Fruit fly (Drosophila melanogaster) whole organism, embryonic: ENCODE measurements around the gene Lsp2.

Experiments
- Ada2b ChIP-seq: fragments of 200-800 bp; sonication (Bioruptor generic); IDR thresholded peaks from 2 replicates; pipeline ENCODE4 v1.3.6; 2022; ENCODE audit warnings: missing biosample characterization, missing genetic modification characterization
- Atf3 ChIP-seq: fragments of 200-800 bp; sonication (Bioruptor generic); optimal IDR thresholded peaks from 3 replicates; lab custom pipeline; 2016; ENCODE audit warnings: missing biosample characterization, missing genetic modification characterization
- CG12071 ChIP-seq: fragments of 200-800 bp; sonication (Bioruptor generic); optimal IDR thresholded peaks from 3 replicates; lab custom pipeline; 2018; ENCODE audit warnings: missing biosample characterization, mild to moderate bottlenecking, missing genetic modification characterization
- CG12391 ChIP-seq: fragments of 200-800 bp; sonication (Bioruptor generic); optimal IDR thresholded peaks from 3 replicates; lab custom pipeline; 2018; ENCODE audit warnings: missing biosample characterization, mild to moderate bottlenecking, missing genetic modification characterization, moderate library complexity
- CG12744 ChIP-seq: fragments of 200-800 bp; sonication (Bioruptor generic); optimal IDR thresholded peaks from 2 replicates; lab custom pipeline; 2016; ENCODE audit warnings: missing biosample characterization, missing genetic modification characterization
- CG12769 ChIP-seq: fragments of 200-800 bp; sonication (Bioruptor generic); optimal IDR thresholded peaks from 2 replicates; lab custom pipeline; 2019; ENCODE audit warnings: missing biosample characterization, mild to moderate bottlenecking, missing genetic modification characterization, moderate library complexity
- CG15696 ChIP-seq: fragments of 200-800 bp; sonication (Bioruptor generic); optimal IDR thresholded peaks from 2 replicates; lab custom pipeline; 2019; ENCODE audit warnings: missing biosample characterization, mild to moderate bottlenecking, missing genetic modification characterization, moderate library complexity
- CG17359 ChIP-seq: fragments of 200-800 bp; sonication (Bioruptor generic); optimal IDR thresholded peaks from 3 replicates; lab custom pipeline; 2018; ENCODE audit warnings: missing biosample characterization, mild to moderate bottlenecking, missing genetic modification characterization, moderate library complexity
- CG17361 ChIP-seq: fragments of 200-800 bp; sonication (Bioruptor generic); IDR thresholded peaks from 3 replicates; pipeline ENCODE4 v1.3.6; 2022; ENCODE audit warnings: missing biosample characterization, missing genetic modification characterization
- CG3065 ChIP-seq: fragments of 200-800 bp; sonication (Bioruptor generic); optimal IDR thresholded peaks from 2 replicates; lab custom pipeline; 2016; ENCODE audit warnings: missing biosample characterization, missing genetic modification characterization
- CG31365 ChIP-seq: fragments of 200-800 bp; sonication (Bioruptor generic); optimal IDR thresholded peaks from 2 replicates; lab custom pipeline; 2018; ENCODE audit warnings: missing biosample characterization, mild to moderate bottlenecking, missing genetic modification characterization
- CG33213 ChIP-seq: fragments of 200-800 bp; sonication (Bioruptor generic); optimal IDR thresholded peaks from 3 replicates; lab custom pipeline; 2016; ENCODE audit warnings: missing biosample characterization, missing genetic modification characterization
- CG4854 ChIP-seq: fragments of 200-800 bp; sonication (Bioruptor generic); optimal IDR thresholded peaks from 2 replicates; lab custom pipeline; 2016; ENCODE audit warnings: missing biosample characterization, missing genetic modification characterization, inconsistent platforms
- CG6254 ChIP-seq: fragments of 200-800 bp; sonication (Bioruptor generic); optimal IDR thresholded peaks from 3 replicates; lab custom pipeline; 2017; ENCODE audit warnings: mild to moderate bottlenecking, missing biosample characterization, missing genetic modification reagents, missing genetic modification characterization
- CG8281 ChIP-seq: fragments of 200-800 bp; sonication (Bioruptor generic); optimal IDR thresholded peaks from 2 replicates; lab custom pipeline; 2018; ENCODE audit warnings: missing biosample characterization, mild to moderate bottlenecking, missing genetic modification characterization, moderate library complexity
- CG8765 ChIP-seq: fragments of 200-800 bp; sonication (Bioruptor generic); IDR thresholded peaks from 2 replicates; pipeline ENCODE4 v1.3.6; 2022; ENCODE audit warnings: missing biosample characterization, missing genetic modification characterization
- CG9437 ChIP-seq: fragments of 200-800 bp; sonication (Bioruptor generic); optimal IDR thresholded peaks from 2 replicates; lab custom pipeline; 2018; ENCODE audit warnings: missing biosample characterization, mild to moderate bottlenecking, missing genetic modification characterization
- CG9932 ChIP-seq: fragments of 200-800 bp; sonication (Bioruptor generic); IDR thresholded peaks from 2 replicates; pipeline ENCODE4 v1.3.6; 2022; ENCODE audit warnings: missing biosample characterization, missing genetic modification characterization
- Dfd ChIP-seq, 2 experiments: fragments of >200 bp; optimal IDR thresholded peaks; 2 replicates each; lab custom pipeline; 2017; ENCODE audit warnings: missing biosample characterization in 2 of 2, missing genetic modification characterization in 2 of 2
- Dip3 ChIP-seq: fragments of 200-800 bp; sonication (Bioruptor generic); optimal IDR thresholded peaks from 3 replicates; lab custom pipeline; 2016; ENCODE audit warnings: missing biosample characterization, missing genetic modification characterization
- E2f2 ChIP-seq: fragments of 200-800 bp; sonication (Bioruptor generic); IDR thresholded peaks from 2 replicates; pipeline ENCODE4 v1.3.6; 2022; ENCODE audit warnings: missing biosample characterization, missing genetic modification characterization
- GATAe ChIP-seq: fragments of 200-800 bp; sonication (Bioruptor generic); conservative IDR thresholded peaks from 2 replicates; pipeline ENCODE4 v1.3.6; 2022; ENCODE audit warnings: missing biosample characterization, missing genetic modification characterization
- Gsc ChIP-seq: fragments of 200-800 bp; sonication (Bioruptor generic); IDR thresholded peaks from 2 replicates; pipeline ENCODE4 v1.3.6; 2022; ENCODE audit warnings: missing biosample characterization, missing genetic modification characterization
- HLH4C ChIP-seq: fragments of 200-800 bp; sonication (Bioruptor generic); IDR thresholded peaks from 3 replicates; pipeline ENCODE4 v1.3.6; 2022; ENCODE audit warnings: missing biosample characterization, missing genetic modification characterization; ENCODE audit not compliant: partially characterized antibody
- HLH54F ChIP-seq: fragments of 200-800 bp; sonication (Bioruptor generic); optimal IDR thresholded peaks from 3 replicates; lab custom pipeline; 2016; ENCODE audit warnings: missing biosample characterization, missing genetic modification characterization
- Hand ChIP-seq: fragments of 200-800 bp; sonication (Bioruptor generic); optimal IDR thresholded peaks from 2 replicates; lab custom pipeline; 2017; ENCODE audit warnings: mild to moderate bottlenecking, missing biosample characterization, missing genetic modification reagents, missing genetic modification characterization
- Kr ChIP-seq: fragments of 200-800 bp; sonication (Bioruptor generic); optimal IDR thresholded peaks from 2 replicates; lab custom pipeline; 2017; ENCODE audit warnings: missing biosample characterization, mild to moderate bottlenecking, missing genetic modification characterization
- Lim3 ChIP-seq: fragments of 200-800 bp; sonication (Bioruptor generic); IDR thresholded peaks from 2 replicates; pipeline ENCODE4 v1.3.6; 2022; ENCODE audit warnings: missing biosample characterization, missing genetic modification characterization
- Sox102F ChIP-seq: fragments of 200-800 bp; sonication (Bioruptor generic); optimal IDR thresholded peaks from 2 replicates; lab custom pipeline; 2018; ENCODE audit warnings: missing biosample characterization, mild to moderate bottlenecking, missing genetic modification characterization, moderate library complexity
- Usf ChIP-seq: fragments of 200-800 bp; sonication (Bioruptor generic); optimal IDR thresholded peaks from 2 replicates; lab custom pipeline; 2017; ENCODE audit warnings: missing genotype, missing biosample characterization, missing genetic modification characterization
- ara ChIP-seq: fragments of 200-800 bp; sonication (Bioruptor generic); IDR thresholded peaks from 2 replicates; pipeline ENCODE4 v1.3.6; 2022; ENCODE audit warnings: missing biosample characterization, missing genetic modification characterization
- bcd ChIP-seq: fragments of 200-800 bp; sonication (Bioruptor generic); optimal IDR thresholded peaks from 2 replicates; lab custom pipeline; 2017; ENCODE audit warnings: missing biosample characterization, mild to moderate bottlenecking, missing genetic modification characterization
- caup ChIP-seq: fragments of 200-800 bp; sonication (Bioruptor generic); optimal IDR thresholded peaks from 3 replicates; lab custom pipeline; 2017; ENCODE audit warnings: missing biosample characterization, mild to moderate bottlenecking, missing genetic modification characterization, moderate library complexity; ENCODE audit not compliant: severe bottlenecking
- da ChIP-seq: fragments of 200-800 bp; sonication (Bioruptor generic); optimal IDR thresholded peaks from 2 replicates; lab custom pipeline; 2016; ENCODE audit warnings: missing biosample characterization, missing genetic modification characterization
- dan ChIP-seq: fragments of 200-800 bp; sonication (Bioruptor generic); IDR thresholded peaks from 2 replicates; pipeline ENCODE4 v1.3.6; 2022; ENCODE audit warnings: missing biosample characterization, missing genetic modification characterization
- disco-r ChIP-seq: fragments of 200-800 bp; sonication (Bioruptor generic); optimal IDR thresholded peaks from 2 replicates; lab custom pipeline; 2016; ENCODE audit warnings: missing biosample characterization, missing genetic modification characterization
- eve ChIP-seq, 2 experiments: fragments of >200 bp; optimal IDR thresholded peaks; 2 replicates each; lab custom pipeline; 2017; ENCODE audit warnings: missing biosample characterization in 2 of 2, missing genetic modification characterization in 2 of 2
- inv ChIP-seq: fragments of 200-800 bp; sonication (Bioruptor generic); IDR thresholded peaks from 2 replicates; pipeline ENCODE4 v1.3.6; 2022; ENCODE audit warnings: missing biosample characterization, missing genetic modification characterization; ENCODE audit not compliant: partially characterized antibody
- lilli ChIP-seq: fragments of 200-800 bp; sonication (Bioruptor generic); optimal IDR thresholded peaks from 3 replicates; lab custom pipeline; 2016; ENCODE audit warnings: missing biosample characterization, missing genetic modification characterization
- nau ChIP-seq: fragments of 200-800 bp; sonication (Bioruptor generic); optimal IDR thresholded peaks from 3 replicates; lab custom pipeline; 2017; ENCODE audit warnings: missing biosample characterization, mild to moderate bottlenecking, missing genetic modification characterization, missing genetic modification reagents
- pan ChIP-seq, 4 experiments: fragments of >200 bp in 3 of 4; fragments of 200-800 bp in 1 of 4; sonication (Bioruptor generic) in 1 of 4; optimal IDR thresholded peaks in 3 of 4; IDR thresholded peaks in 1 of 4; 2 replicates each; pipeline versions ENCODE4 v1.3.6 to Lab custom; 2017 to 2022; ENCODE audit warnings: missing biosample characterization in 2 of 4, missing genetic modification characterization in 2 of 4, mixed read lengths in 1 of 4
- pb ChIP-seq: fragments of 200-800 bp; sonication (Bioruptor generic); optimal IDR thresholded peaks from 3 replicates; lab custom pipeline; 2016; ENCODE audit warnings: missing biosample characterization, missing genetic modification characterization
- phol ChIP-seq: fragments of 200-800 bp; sonication (Bioruptor generic); optimal IDR thresholded peaks from 3 replicates; lab custom pipeline; 2018; ENCODE audit warnings: missing biosample characterization, mild to moderate bottlenecking, missing genetic modification characterization, moderate library complexity
- prd ChIP-seq, 3 experiments: fragments of >200 bp in 2 of 3; fragments of 200-800 bp in 1 of 3; sonication (Bioruptor generic) in 1 of 3; optimal IDR thresholded peaks in 2 of 3; IDR thresholded peaks in 1 of 3; 2 replicates in 2 of 3; 3 replicates in 1 of 3; pipeline versions ENCODE4 v1.3.6 to Lab custom; 2017 to 2022; ENCODE audit warnings: missing biosample characterization in 1 of 3, missing genetic modification characterization in 1 of 3
- scrt ChIP-seq: fragments of 200-800 bp; sonication (Bioruptor generic); optimal IDR thresholded peaks from 2 replicates; lab custom pipeline; 2018; ENCODE audit warnings: missing biosample characterization, mild to moderate bottlenecking, missing genetic modification characterization, moderate library complexity
- sna ChIP-seq: fragments of 200-800 bp; sonication (Bioruptor generic); IDR thresholded peaks from 2 replicates; pipeline ENCODE4 v1.3.6; 2022; ENCODE audit warnings: missing biosample characterization, missing genetic modification characterization; ENCODE audit not compliant: partially characterized antibody
- trh ChIP-seq: fragments of 200-800 bp; sonication (Bioruptor generic); optimal IDR thresholded peaks from 2 replicates; lab custom pipeline; 2016; ENCODE audit warnings: missing biosample characterization, missing genetic modification characterization
- vvl ChIP-seq: fragments of 200-800 bp; sonication (Bioruptor generic); IDR thresholded peaks from 2 replicates; pipeline ENCODE4 v1.3.6; 2022; ENCODE audit warnings: missing biosample characterization, missing genetic modification characterization
- zf30C ChIP-seq: fragments of 200-800 bp; sonication (Bioruptor generic); optimal IDR thresholded peaks from 3 replicates; lab custom pipeline; 2018; ENCODE audit warnings: missing biosample characterization, mild to moderate bottlenecking, missing genetic modification characterization

The Lsp2 gene

dm6 chr3L:12139232-12139698 is 10.1 kb downstream of the Lsp2 start (continued):
- TF ChIP-seq prd (optimal IDR thresholded peaks at IDR 0.05; lab: Kevin White, UChicago) (no peak), prd (GFP tag; IDR thresholded peaks at IDR 0.05; lab: Robert Waterston, UW) (peak; percentile 56), CG9437 (peak; percentile 36), lilli (peak; percentile 62), pb (peak; percentile 15), dan (no peak), Dip3 (GFP tag; lab: Kevin White, UChicago) (peak; percentile 29), scrt (no peak), CG12744 (GFP tag; lab: Kevin White, UChicago) (no peak), HLH54F (GFP tag; lab: Kevin White, UChicago) (peak; percentile 47), CG12769 (tag; lab: Kevin White, UChicago) (peak; percentile 41), HLH4C (no peak), eve (GFP tag; optimal IDR thresholded peaks at IDR 0.05; lab: Kevin White, UChicago) (no peak), bcd (GFP tag; lab: Kevin White, UChicago) (peak; percentile 47), vvl (GFP tag; lab: Robert Waterston, UW) (peak; percentile 41; the same call in 1 of the 2 replicates), zf30C (GFP tag; lab: Kevin White, UChicago) (no peak), CG15696 (tag; lab: Kevin White, UChicago) (peak; percentile 15), CG9932 (GFP tag; lab: Robert Waterston, UW) (no peak; the same call in 1 of the 2 replicates), CG17361 (GFP tag; lab: Robert Waterston, UW) (peak; percentile 55; the same call in 2 of the 3 replicates), da (GFP tag; lab: Kevin White, UChicago) (no peak), CG8281 (tag; lab: Kevin White, UChicago) (no peak), inv (GFP tag; lab: Robert Waterston, UW) (no peak), phol (peak; percentile 52), GATAe (GFP tag; lab: Robert Waterston, UW) (0 out of 2 replicates have a peak, but pooled peaks have one; percentile 24), Ada2b (peak; percentile 11; the same call in 1 of the 2 replicates), CG31365 (no peak), CG12071 (GFP tag; lab: Kevin White, UChicago) (no peak), nau (no peak), CG8765 (no peak), disco-r (GFP tag; lab: Kevin White, UChicago) (no peak), E2f2 (GFP tag; lab: Robert Waterston, UW) (no peak), trh (GFP tag; lab: Kevin White, UChicago) (no peak), CG33213 (no peak), Gsc (GFP tag; lab: Robert Waterston, UW) (no peak), CG3065 (GFP tag; lab: Kevin White, UChicago) (no peak), pan (optimal IDR thresholded peaks at IDR 0.05; lab: Kevin White, UChicago) (no peak), pan (GFP tag; optimal IDR thresholded peaks at IDR 0.05 in 1 of 2, IDR thresholded peaks at IDR 0.05 in 1 of 2) (no peak), Sox102F (GFP tag; lab: Kevin White, UChicago) (no peak), Usf (GFP tag; lab: Kevin White, UChicago) (no peak), CG12391 (tag; lab: Kevin White, UChicago) (peak; percentile 27), sna (GFP tag; lab: Robert Waterston, UW) (no peak), CG6254 (GFP tag; lab: Kevin White, UChicago) (no peak), CG17359 (tag; lab: Kevin White, UChicago) (peak; percentile 45), Dfd (GFP tag; optimal IDR thresholded peaks at IDR 0.05; lab: Kevin White, UChicago) (no peak), Kr (GFP tag; lab: Kevin White, UChicago) (no peak), Hand (GFP tag; lab: Kevin White, UChicago) (peak; percentile 29), Atf3 (GFP tag; lab: Kevin White, UChicago) (no peak), Lim3 (GFP tag; lab: Robert Waterston, UW) (no peak), CG4854 (no peak), caup (GFP tag; lab: Kevin White, UChicago) (peak; percentile 2), ara (no peak)
